Worm (Caenorhabditis elegans) whole organism, dauer: Measurements from ENCODE around the gene K08D9.10.

ENCODE experiments used
- unc-62 ChIP-seq: sonication (generic microtip); optimal IDR thresholded peaks from 2 replicates; lab custom pipeline; 2017; ENCODE audit warnings: missing biosample characterization, missing genetic modification reagents, missing genetic modification characterization

Gene K08D9.10

DNA sequence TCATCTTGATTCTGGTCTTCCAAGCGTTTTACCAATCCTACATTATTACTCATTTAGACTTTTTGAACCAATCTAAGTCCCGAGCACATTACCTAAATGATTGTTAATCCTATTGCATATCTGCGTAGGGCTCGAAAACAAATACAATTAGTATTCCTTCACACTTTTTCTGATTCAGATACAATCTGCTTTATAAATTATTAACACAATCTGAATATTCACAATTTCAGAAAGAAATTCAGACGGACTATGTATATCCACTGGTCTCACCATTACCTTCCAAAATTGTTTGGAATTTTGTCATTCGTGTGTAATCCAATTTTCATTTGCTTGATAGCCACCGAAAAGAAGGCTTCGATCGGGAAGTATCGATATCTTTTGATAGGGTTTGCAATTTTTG, 10.5 kb downstream of the K08D9.10 start, which contains the start of gene srj-11:
TSS of gene srj-11 (plus strand) at position 250 of the 400 bp plus-strand sequence.
- TF ChIP-seq unc-62 (GFP tag; lab: Kevin White, UChicago) = no peak

DNA sequence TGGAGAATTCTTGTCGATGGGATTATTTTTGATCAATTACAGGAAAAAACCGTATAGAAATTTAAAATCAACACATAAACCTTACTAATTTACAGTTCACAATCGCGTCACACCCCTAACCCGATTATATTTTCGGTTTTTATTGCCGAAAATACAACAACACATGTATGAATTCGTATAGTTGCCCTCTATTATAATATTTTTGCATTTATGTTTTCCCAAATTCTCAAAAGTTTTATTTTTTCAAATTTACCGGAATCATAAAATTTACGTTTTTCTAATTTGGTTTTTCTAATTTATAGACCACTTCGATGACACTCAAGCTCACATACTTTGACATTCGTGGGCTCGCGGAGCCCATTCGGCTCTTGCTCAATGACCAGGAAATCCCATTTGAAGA, 12.3 kb downstream of the K08D9.10 start, which contains the start of gene gst-23:
TSS of gene gst-23 (plus strand) at position 301 of the 400 bp plus-strand sequence.
- no peak for TF ChIP-seq unc-62 (GFP tag; lab: Kevin White, UChicago)

DNA sequence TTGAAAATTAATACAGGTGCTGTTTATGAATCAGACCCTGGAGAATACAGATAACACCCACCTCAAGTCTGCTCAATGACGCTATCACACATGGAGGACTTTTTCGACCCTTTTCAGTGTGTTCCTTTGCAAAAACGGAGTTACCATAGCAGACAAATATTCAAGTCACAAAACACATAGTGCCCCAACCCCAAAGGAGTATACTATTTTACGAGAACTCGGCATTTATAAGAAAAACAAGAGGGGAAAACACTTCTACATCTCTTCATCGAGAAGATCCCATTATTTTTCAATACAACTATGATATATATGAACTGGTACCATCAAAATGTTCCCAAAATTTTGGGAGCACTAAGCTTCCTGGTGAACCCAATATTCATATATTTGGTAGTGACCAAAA, 14.0 kb downstream of the K08D9.10 start, which contains the start of gene srj-7:
TSS of gene srj-7 (plus strand) at position 301 of the 400 bp plus-strand sequence.
- TF ChIP-seq unc-62 (GFP tag; lab: Kevin White, UChicago) = no peak

DNA sequence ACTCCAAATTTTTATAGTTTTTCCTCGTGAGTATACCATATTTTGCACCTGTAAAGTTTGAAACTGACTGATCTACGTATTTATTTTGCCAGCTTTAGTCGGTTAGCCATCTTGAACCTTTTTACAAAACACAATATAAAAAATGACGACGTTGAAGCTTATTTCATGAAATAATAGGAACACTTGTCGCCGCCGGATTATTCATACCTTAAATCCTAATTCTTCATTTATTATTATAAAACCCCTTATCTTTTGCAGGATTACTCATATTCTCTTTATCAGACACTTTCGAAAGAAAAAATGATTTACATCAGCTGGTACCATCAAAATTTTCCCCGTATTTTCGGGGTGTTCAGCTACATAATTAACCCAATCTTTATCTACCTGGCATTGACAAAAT, 16.8 kb downstream of the K08D9.10 start, which contains the start of gene srj-8:
TSS of gene srj-8 (plus strand) at position 301 of the 400 bp plus-strand sequence.
- TF ChIP-seq unc-62 (GFP tag; lab: Kevin White, UChicago) = no peak

DNA sequence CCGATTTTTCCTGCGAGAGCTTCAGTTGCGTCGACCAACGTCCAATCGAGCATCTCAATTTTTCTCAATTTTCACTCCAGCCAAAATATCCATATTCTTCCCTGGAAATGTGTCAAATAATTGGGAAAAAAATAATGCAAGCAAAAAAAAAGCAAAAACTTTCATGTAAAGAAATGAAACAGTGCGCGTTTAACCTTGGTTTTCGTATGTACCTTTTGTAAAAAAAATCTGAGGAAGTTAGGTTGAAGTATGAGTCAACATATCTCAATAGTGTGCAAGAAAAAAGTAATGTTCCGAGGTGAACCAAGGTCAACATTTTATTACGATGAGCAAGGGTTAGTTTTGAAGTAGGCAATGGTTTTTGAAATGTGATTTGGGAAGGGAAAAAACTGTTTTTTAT, 19.5 kb downstream of the K08D9.10 start, which contains the start of gene T28A11.13:
TSS of gene T28A11.13 (minus strand) at position 101 of the 400 bp plus-strand sequence.
- no peak for TF ChIP-seq unc-62 (GFP tag; lab: Kevin White, UChicago)

DNA sequence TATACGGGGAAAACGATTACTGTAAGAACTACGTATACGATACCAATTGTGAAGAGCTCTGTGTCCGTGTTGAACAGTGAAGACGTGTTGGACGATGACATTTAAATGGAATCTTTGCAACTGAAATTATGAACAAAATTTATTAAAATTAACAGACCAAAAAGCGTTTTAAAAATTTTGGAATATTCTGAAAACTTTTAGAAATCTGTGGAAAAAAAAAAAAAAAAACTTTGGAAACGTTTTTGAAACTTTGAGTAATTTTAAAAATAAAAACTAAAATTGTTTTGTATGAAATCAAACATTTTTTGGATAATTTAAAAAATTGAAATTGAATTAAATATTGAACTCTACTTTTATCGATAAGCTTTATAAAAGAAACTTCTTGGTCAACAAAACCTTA, 25.4 kb downstream of the K08D9.10 start, which contains the start of gene srt-63:
TSS of gene srt-63 (minus strand) at position 101 of the 400 bp plus-strand sequence.
- no peak for TF ChIP-seq unc-62 (GFP tag; lab: Kevin White, UChicago)

DNA sequence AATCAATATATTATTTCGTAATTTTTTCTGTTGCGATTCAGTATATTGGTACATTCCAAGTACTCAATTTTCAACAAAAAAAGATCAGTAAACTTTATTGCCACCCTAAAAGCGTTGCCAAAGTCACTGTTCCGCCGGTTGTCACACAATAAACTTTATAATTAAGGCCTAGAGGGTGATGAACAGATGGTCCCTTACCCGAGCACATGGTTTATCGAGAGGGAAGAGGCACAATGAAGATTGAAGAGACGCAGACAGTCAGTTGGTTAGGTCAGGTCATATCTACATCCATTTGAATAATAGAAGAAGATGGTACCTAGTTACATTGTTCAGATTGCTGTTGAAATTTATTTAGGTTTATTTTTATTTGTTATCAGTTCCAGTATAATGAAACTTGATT, 26.1 kb downstream of the K08D9.10 start:
- TF ChIP-seq unc-62 (GFP tag; lab: Kevin White, UChicago) = no peak

DNA sequence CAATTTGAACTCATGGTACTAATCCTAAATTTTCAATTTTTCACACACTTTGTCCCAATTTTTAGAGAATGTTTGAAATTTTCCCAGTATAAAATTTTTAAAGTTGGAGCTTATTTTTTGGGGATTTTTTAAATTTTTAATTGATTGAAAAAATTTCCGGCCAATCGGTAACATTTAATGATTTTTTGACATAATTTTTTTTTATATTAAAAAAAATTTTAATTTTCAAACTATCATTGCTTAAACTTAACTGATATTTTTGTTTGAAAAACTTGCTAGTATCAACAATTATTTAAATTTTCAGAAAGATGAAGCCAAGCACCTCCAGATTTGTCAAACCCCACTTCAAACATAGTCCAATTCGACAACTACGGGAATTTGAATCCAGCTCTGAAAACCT, 26.6 kb downstream of the K08D9.10 start, which contains the start of gene T28A11.22:
TSS of gene T28A11.22 (plus strand) at position 301 of the 400 bp plus-strand sequence.
- TF ChIP-seq unc-62 (GFP tag; lab: Kevin White, UChicago) = no peak

DNA sequence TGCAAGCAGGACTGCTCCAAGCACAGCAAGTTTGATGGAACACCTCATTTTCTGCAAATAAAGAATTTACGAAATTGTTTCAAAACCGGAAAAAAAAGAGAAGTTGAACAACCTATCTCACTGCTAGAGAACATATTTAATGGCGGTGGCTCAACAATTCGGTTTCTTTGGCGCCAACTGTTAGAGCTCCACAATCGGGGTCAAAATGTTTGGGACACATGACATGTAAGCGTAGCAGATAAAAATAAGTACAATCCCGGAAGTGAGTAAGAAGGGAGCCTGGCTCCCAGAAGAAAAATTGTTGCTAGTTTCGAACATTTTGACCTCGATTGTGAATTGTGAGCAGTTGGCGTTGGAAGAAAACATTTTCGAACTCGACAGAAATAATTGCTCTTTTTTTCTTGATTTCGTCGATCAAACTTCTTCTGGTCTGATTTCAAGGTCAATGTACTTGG, 28.5 kb downstream of the K08D9.10 start, which contains the start of gene T28A11.16:
TSS of gene T28A11.16 (minus strand) at position 51 of the 455 bp plus-strand sequence.
- TF ChIP-seq unc-62 (GFP tag; lab: Kevin White, UChicago) = no peak

DNA sequence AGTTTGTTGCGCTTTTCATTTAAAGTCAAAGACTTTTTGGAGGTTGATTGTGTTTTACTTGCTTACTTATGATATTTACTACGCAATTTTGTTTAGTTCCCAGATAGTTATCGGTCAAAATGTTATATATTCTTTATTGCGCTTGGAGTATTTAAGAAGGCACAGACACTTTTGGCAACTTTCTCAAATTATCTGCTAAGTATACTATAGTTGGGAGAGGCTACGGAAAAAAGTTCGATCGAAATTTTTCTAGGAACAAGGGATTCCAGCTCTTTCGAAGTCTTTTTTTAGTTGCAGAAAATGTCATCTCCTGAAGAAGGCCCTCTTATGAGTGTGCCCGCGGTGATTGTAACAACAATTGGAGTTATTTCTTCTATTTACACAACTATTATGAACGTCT, 29.4 kb downstream of the K08D9.10 start, which contains the start of gene srbc-5:
TSS of gene srbc-5 (plus strand) at position 301 of the 400 bp plus-strand sequence.
- no peak for TF ChIP-seq unc-62 (GFP tag; lab: Kevin White, UChicago)

DNA sequence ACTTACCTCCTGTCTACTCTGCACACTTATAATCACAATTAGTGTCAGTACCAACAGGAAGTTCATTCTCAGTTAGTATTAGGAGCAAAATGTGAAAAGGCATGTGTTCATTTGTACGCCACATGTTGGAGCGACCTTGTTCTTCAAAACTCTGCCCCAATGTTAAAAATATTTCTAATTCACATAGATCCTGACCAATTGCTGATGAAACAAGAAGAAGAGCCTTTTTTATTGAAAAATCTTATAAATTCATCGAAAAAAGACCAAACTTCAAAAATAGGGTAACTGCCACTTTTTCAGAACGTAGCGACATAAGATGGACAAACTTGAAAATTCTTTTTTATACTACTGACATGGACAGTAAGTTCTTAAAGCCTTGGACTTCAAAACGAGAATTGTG, 35.5 kb downstream of the K08D9.10 start, which contains the start of gene T28A11.17:
TSS of gene T28A11.17 (minus strand) at position 101 of the 400 bp plus-strand sequence.
- no peak for TF ChIP-seq unc-62 (GFP tag; lab: Kevin White, UChicago)

DNA sequence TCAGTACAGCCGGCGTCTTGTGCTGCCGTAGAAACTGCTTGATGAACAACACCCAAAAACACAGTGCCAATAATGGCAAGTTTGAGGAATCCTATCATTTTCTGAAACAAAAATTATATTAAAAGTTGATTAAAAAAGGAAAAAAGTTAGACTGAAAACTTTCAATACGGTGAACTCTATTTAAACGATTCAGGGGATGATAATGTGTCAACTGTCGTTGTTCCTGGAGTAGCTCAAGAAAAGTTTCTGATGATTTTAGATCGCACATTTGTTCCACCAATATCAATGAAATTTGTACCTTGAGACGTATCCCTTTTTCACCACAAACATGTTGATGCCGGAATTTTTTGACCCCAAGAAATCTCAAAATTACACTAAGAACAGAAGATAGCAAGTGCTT, 37.3 kb downstream of the K08D9.10 start, which contains the start of gene T28A11.18:
TSS of gene T28A11.18 (minus strand) at position 101 of the 400 bp plus-strand sequence.
- no peak for TF ChIP-seq unc-62 (GFP tag; lab: Kevin White, UChicago)

DNA sequence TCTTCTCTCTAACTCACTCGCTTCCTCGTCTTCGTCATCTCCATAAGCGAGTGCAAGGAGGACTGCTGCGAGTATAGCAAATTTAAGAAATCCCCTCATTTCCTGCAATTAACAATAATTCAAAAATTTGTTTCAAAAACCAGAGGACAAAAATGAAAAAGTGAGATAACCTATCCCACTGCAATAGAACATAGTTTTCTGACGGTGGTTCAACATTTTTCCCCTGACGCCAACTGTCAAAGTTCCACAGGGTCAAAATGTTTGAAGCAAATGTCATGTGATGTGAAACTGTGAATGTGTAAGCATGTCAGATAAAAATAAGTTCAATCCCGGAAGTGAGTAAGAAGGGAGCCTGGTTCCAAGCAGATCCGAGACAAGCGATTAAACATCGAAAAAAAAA, 38.7 kb downstream of the K08D9.10 start, which contains the start of gene T28A11.19:
TSS of gene T28A11.19 (minus strand) at position 108 of the 400 bp plus-strand sequence.
- no peak for TF ChIP-seq unc-62 (GFP tag; lab: Kevin White, UChicago)

DNA sequence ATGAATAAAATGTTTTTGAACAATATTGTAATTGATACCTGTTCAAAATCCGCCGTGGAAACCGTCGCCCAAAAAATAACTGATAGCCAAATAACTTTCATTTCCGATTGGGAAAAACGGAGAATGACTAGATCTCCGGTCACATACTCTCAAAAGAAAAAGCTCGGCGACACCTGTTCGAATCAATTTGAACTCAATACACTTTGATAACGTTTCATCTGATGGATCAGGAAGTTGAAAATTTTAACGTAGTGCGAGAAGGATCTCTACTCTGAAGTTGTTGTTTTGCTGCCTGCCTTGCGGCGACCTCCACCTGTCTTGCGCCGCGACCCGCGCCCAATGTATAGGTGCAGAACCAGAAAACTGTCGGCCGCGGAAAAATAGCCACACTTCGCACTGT, 42.5 kb downstream of the K08D9.10 start, which contains the start of gene T28A11.20:
TSS of gene T28A11.20 (minus strand) at position 101 of the 400 bp plus-strand sequence.
- TF ChIP-seq unc-62 (GFP tag; lab: Kevin White, UChicago) = no peak

DNA sequence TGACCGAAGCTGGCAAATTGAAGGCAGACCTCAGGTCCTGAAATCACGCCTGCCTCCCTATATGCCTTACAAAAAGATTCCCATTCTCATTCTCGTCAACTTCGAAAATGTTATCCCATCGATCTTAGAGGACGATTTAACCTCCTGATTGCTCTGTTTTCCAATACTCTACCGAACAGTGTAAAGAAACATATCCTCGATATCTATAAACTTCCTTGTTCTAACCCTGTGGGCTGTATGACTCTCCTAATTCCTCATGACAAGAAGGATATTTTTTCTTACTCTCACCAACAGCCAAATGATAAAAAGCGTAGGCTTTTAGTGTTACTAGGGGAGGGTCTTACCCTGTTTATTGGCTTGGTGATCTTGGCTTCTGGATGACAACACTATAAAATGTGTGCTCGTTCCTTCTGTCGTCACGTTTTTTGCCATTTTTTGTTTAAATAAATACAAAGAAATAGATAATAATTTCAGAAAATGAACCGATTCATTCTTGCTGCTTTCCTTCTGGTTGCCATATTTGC, 42.9 kb downstream of the K08D9.10 start, which contains the start of gene T28A11.4:
TSS of gene T28A11.4 (plus strand) at position 474 of the 524 bp plus-strand sequence.
- no peak for TF ChIP-seq unc-62 (GFP tag; lab: Kevin White, UChicago)

DNA sequence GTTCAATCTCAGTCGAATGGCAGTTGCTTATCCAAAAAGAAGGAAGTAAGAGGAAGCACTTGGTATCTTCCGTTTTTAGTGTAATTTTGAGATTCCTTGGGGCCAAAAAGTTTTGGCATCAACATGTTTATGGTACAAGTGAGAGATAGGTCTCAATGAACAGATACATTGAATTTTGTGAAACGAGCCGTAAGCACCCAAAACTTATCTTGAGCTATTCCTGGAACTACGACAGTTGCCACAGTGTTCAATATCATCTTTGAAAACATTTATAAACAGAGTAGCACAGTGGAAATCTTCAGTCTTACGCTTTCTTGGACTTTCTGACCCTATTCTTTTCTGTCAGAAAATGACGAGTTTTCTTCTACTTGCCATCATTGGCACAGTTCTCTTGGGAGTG, 44.3 kb downstream of the K08D9.10 start, which contains the start of gene T28A11.3:
TSS of gene T28A11.3 (plus strand) at position 301 of the 400 bp plus-strand sequence.
- TF ChIP-seq unc-62 (GFP tag; lab: Kevin White, UChicago) = no peak
